Worm (Caenorhabditis elegans) whole organism, midembryonic: ENCODE measurements around the gene daf-36.

ENCODE experiments used
- T22C8.4 ChIP-seq: fragments of 200-800 bp; sonication (Bioruptor generic); IDR thresholded peaks from 2 replicates; pipeline ENCODE4 v1.3.6; 2022; ENCODE audit warnings: missing genetic modification characterization, missing compliant biosample characterization
- flt-1 ChIP-seq: fragments of 200-800 bp; sonication (Bioruptor generic); IDR thresholded peaks from 2 replicates; pipeline ENCODE4 v1.3.6; 2022; ENCODE audit warnings: missing genetic modification characterization, missing compliant biosample characterization
- klf-2 ChIP-seq: fragments of 200-800 bp; sonication (Bioruptor generic); conservative IDR thresholded peaks from 2 replicates; pipeline ENCODE4 v1.3.6; 2022; ENCODE audit warnings: missing genetic modification reagents, missing genetic modification characterization, missing compliant biosample characterization
- med-1 ChIP-seq: sonication (generic microtip); optimal IDR thresholded peaks from 2 replicates; lab custom pipeline; 2017; ENCODE audit warnings: missing genetic modification characterization, mild to moderate bottlenecking, missing compliant biosample characterization, antibody characterized with exemption, missing genetic modification reagents; ENCODE audit not compliant: insufficient read depth
- ref-1 ChIP-seq: fragments of 200-800 bp; sonication (Bioruptor generic); conservative IDR thresholded peaks from 2 replicates; pipeline ENCODE4 v1.3.6; 2022; ENCODE audit warnings: missing genetic modification reagents, missing genetic modification characterization, missing compliant biosample characterization
- ztf-23 ChIP-seq: fragments of 200-800 bp; sonication (Bioruptor generic); IDR thresholded peaks from 2 replicates; pipeline ENCODE4 v1.3.6; 2022; ENCODE audit warnings: missing genetic modification reagents, missing genetic modification characterization, missing compliant biosample characterization
- ztf-29 ChIP-seq: fragments of 200-800 bp; sonication (Bioruptor generic); IDR thresholded peaks from 2 replicates; pipeline ENCODE4 v1.3.6; 2022; ENCODE audit warnings: missing genetic modification reagents, missing genetic modification characterization, missing compliant biosample characterization

ce11 chrV:10221317-10221716 lies 4.2 kb downstream of the daf-36 start, which contains the start of the genes fipr-5 and fipr-9:
- no peak for TF ChIP-seq ztf-29 (GFP tag; lab: Robert Waterston, UW)
- TF ChIP-seq med-1 = no peak
- no peak for TF ChIP-seq T22C8.4 (GFP tag; lab: Robert Waterston, UW)
- no peak for TF ChIP-seq klf-2 (GFP tag; lab: Robert Waterston, UW)
- TF ChIP-seq ztf-23 = no peak
- TF ChIP-seq flt-1 (GFP tag; lab: Robert Waterston, UW) = no peak
- TF ChIP-seq ref-1 (GFP tag; lab: Robert Waterston, UW) = no peak
